Worm (Caenorhabditis elegans) whole organism, late embryonic: ENCODE data around the gene ugt-43.

Source experiments
- F13H6.1 ChIP-seq: sonication (generic microtip); optimal IDR thresholded peaks from 2 replicates; lab custom pipeline; 2016; ENCODE audit warnings: missing genetic modification characterization, missing compliant biosample characterization
- T23F11.4 ChIP-seq: fragments of 200-800 bp; sonication (Bioruptor generic); optimal IDR thresholded peaks from 2 replicates; lab custom pipeline; 2018; ENCODE audit warnings: mild to moderate bottlenecking, missing genetic modification characterization, missing compliant biosample characterization
- ama-1 ChIP-seq: fragments of 150-350 bp; optimal IDR thresholded peaks from 2 replicates; lab custom pipeline; 2014
- ceh-14 ChIP-seq: sonication (generic microtip); optimal IDR thresholded peaks from 2 replicates; lab custom pipeline; 2016; ENCODE audit warnings: missing genotype, missing genetic modification characterization, missing compliant biosample characterization
- ceh-18 ChIP-seq: sonication (generic microtip); optimal IDR thresholded peaks from 2 replicates; lab custom pipeline; 2016; ENCODE audit warnings: missing genetic modification characterization, missing compliant biosample characterization
- ceh-19 ChIP-seq: fragments of 200-800 bp; sonication (Bioruptor generic); optimal IDR thresholded peaks from 2 replicates; lab custom pipeline; 2018; ENCODE audit warnings: mild to moderate bottlenecking, missing genetic modification characterization, missing compliant biosample characterization
- ceh-30 ChIP-seq: fragments of 150-350 bp; optimal IDR thresholded peaks from 2 replicates; lab custom pipeline; 2014; ENCODE audit warnings: missing biosample characterization, missing genetic modification characterization
- ceh-31 ChIP-seq: sonication (generic microtip); optimal IDR thresholded peaks from 2 replicates; lab custom pipeline; 2016; ENCODE audit warnings: missing genetic modification characterization, missing compliant biosample characterization
- ceh-9 ChIP-seq: sonication (generic microtip); optimal IDR thresholded peaks from 2 replicates; lab custom pipeline; 2016; ENCODE audit warnings: mild to moderate bottlenecking, missing genetic modification characterization, inconsistent platforms, missing compliant biosample characterization
- dve-1 ChIP-seq: sonication (generic microtip); optimal IDR thresholded peaks from 2 replicates; lab custom pipeline; 2017; ENCODE audit warnings: antibody characterized with exemption, mild to moderate bottlenecking, missing genetic modification characterization, missing compliant biosample characterization
- elt-2 ChIP-seq: sonication (generic microtip); optimal IDR thresholded peaks from 2 replicates; lab custom pipeline; 2016; ENCODE audit warnings: missing genetic modification reagents, missing genetic modification characterization, missing compliant biosample characterization
- eyg-1 ChIP-seq: sonication (generic microtip); optimal IDR thresholded peaks from 2 replicates; lab custom pipeline; 2016; ENCODE audit warnings: missing genotype, missing genetic modification characterization, missing compliant biosample characterization
- fax-1 ChIP-seq: sonication (generic microtip); optimal IDR thresholded peaks from 2 replicates; lab custom pipeline; 2016; ENCODE audit warnings: missing genotype, missing genetic modification characterization, missing compliant biosample characterization
- fkh-6 ChIP-seq: sonication (generic microtip); optimal IDR thresholded peaks from 2 replicates; lab custom pipeline; 2016; ENCODE audit warnings: missing genetic modification characterization, missing compliant biosample characterization
- hlh-13 ChIP-seq: fragments of 200-800 bp; sonication (Bioruptor generic); optimal IDR thresholded peaks from 2 replicates; lab custom pipeline; 2018; ENCODE audit warnings: mild to moderate bottlenecking, missing genetic modification characterization, missing compliant biosample characterization
- hlh-30 ChIP-seq: sonication (generic microtip); optimal IDR thresholded peaks from 2 replicates; lab custom pipeline; 2017; ENCODE audit warnings: antibody characterized with exemption, missing genetic modification characterization, missing compliant biosample characterization; ENCODE audit not compliant: insufficient read depth
- hlh-6 ChIP-seq: sonication (generic microtip); optimal IDR thresholded peaks from 2 replicates; lab custom pipeline; 2016; ENCODE audit warnings: missing genotype, missing genetic modification characterization, missing compliant biosample characterization
- hlh-8 ChIP-seq: sonication (generic microtip); optimal IDR thresholded peaks from 2 replicates; lab custom pipeline; 2016; ENCODE audit warnings: missing genotype, missing genetic modification characterization, missing compliant biosample characterization
- lin-11 ChIP-seq: fragments of 200-800 bp; sonication (Bioruptor generic); optimal IDR thresholded peaks from 2 replicates; lab custom pipeline; 2018; ENCODE audit warnings: mild to moderate bottlenecking, missing genetic modification characterization, missing compliant biosample characterization
- odd-2 ChIP-seq: sonication (generic microtip); optimal IDR thresholded peaks from 2 replicates; lab custom pipeline; 2017; ENCODE audit warnings: antibody characterized with exemption, mild to moderate bottlenecking, missing genetic modification characterization, missing compliant biosample characterization
- pat-9 ChIP-seq: fragments of 200-800 bp; sonication (Bioruptor generic); optimal IDR thresholded peaks from 2 replicates; lab custom pipeline; 2018; ENCODE audit warnings: mild to moderate bottlenecking, missing genetic modification characterization, moderate library complexity, missing compliant biosample characterization
- pha-2 ChIP-seq: sonication (generic microtip); optimal IDR thresholded peaks from 2 replicates; lab custom pipeline; 2017; ENCODE audit warnings: mild to moderate bottlenecking, missing genetic modification characterization, missing compliant biosample characterization
- pha-4 ChIP-seq: fragments of 150-350 bp; optimal IDR thresholded peaks from 2 replicates; lab custom pipeline; 2018; ENCODE audit warnings: missing biosample characterization, missing genetic modification reagents, missing genetic modification characterization
- pqm-1 ChIP-seq: sonication (generic microtip); optimal IDR thresholded peaks from 2 replicates; lab custom pipeline; 2016; ENCODE audit warnings: missing genetic modification characterization, missing compliant biosample characterization
- rnt-1 ChIP-seq: sonication (generic microtip); optimal IDR thresholded peaks from 2 replicates; lab custom pipeline; 2016; ENCODE audit warnings: missing genetic modification characterization, missing compliant biosample characterization
- sdc-2 ChIP-seq: sonication (generic microtip); optimal IDR thresholded peaks from 2 replicates; lab custom pipeline; 2016; ENCODE audit warnings: missing genotype, missing genetic modification characterization, missing compliant biosample characterization
- sox-4 ChIP-seq: sonication (generic microtip); optimal IDR thresholded peaks from 2 replicates; lab custom pipeline; 2017; ENCODE audit warnings: mild to moderate bottlenecking, missing genetic modification characterization, inconsistent platforms, missing compliant biosample characterization
- syd-9 ChIP-seq: sonication (generic microtip); optimal IDR thresholded peaks from 2 replicates; lab custom pipeline; 2016; ENCODE audit warnings: mild to moderate bottlenecking, missing genetic modification characterization, moderate library complexity, missing compliant biosample characterization
- unc-42 ChIP-seq: sonication (generic microtip); optimal IDR thresholded peaks from 2 replicates; lab custom pipeline; 2016; ENCODE audit warnings: missing genotype, missing genetic modification characterization, missing compliant biosample characterization
- unc-55 ChIP-seq: sonication (generic microtip); optimal IDR thresholded peaks from 2 replicates; lab custom pipeline; 2017; ENCODE audit warnings: missing biosample characterization, missing genetic modification reagents, missing genetic modification characterization
- unc-86 ChIP-seq: sonication (generic microtip); optimal IDR thresholded peaks from 2 replicates; lab custom pipeline; 2016; ENCODE audit warnings: missing genetic modification characterization, missing compliant biosample characterization
- zip-5 ChIP-seq: sonication (generic microtip); optimal IDR thresholded peaks from 2 replicates; lab custom pipeline; 2016; ENCODE audit warnings: missing genetic modification characterization, missing compliant biosample characterization

ugt-43 gene

ce11 chrIV:10503750-10504232, 39.4 kb downstream of the ugt-43 start (continued):
- TF ChIP-seq hlh-13 (GFP tag; lab: Kevin White, UChicago) (no peak), hlh-8 (tag; lab: Kevin White, UChicago) (peak; percentile 29), hlh-6 (tag; lab: Kevin White, UChicago) (peak; percentile 32), odd-2 (tag; lab: Kevin White, UChicago) (no peak), rnt-1 (tag; lab: Kevin White, UChicago) (peak; percentile 70), dve-1 (tag; lab: Kevin White, UChicago) (peak; percentile 10), sox-4 (tag; lab: Kevin White, UChicago) (peak; percentile 27), fax-1 (tag; lab: Kevin White, UChicago) (peak; percentile 82), hlh-30 (tag; lab: Kevin White, UChicago) (no peak), ceh-31 (peak; percentile 79), ama-1 (no peak), eyg-1 (tag; lab: Kevin White, UChicago) (no peak), elt-2 (tag; lab: Kevin White, UChicago) (no peak), pqm-1 (tag; lab: Kevin White, UChicago) (no peak), ceh-18 (peak; percentile 94), F13H6.1 (tag; lab: Kevin White, UChicago) (peak; percentile 4), pat-9 (tag; lab: Kevin White, UChicago) (no peak), unc-86 (tag; lab: Kevin White, UChicago) (no peak)

- TF ChIP-seq ceh-14 (peak; percentile 69), pha-4 (tag; lab: Kevin White, UChicago) (no peak), fax-1 (tag; lab: Kevin White, UChicago) (peak; percentile 42), unc-42 (tag; lab: Kevin White, UChicago) (peak; percentile 38), ceh-31 (peak; percentile 39)
Measured at ce11 chrIV:10505016-10505415, 40.6 kb downstream of the ugt-43 start.

ce11 chrIV:10506016-10506415, 41.6 kb downstream of the ugt-43 start:
- peak; percentile 59 for TF ChIP-seq elt-2 (tag; lab: Kevin White, UChicago)
- TF ChIP-seq zip-5: no peak
- TF ChIP-seq unc-42 (tag; lab: Kevin White, UChicago): peak; percentile 9
- no peak for TF ChIP-seq rnt-1 (tag; lab: Kevin White, UChicago)

ce11 chrIV:10507586-10507985, 43.2 kb downstream of the ugt-43 start:
- TF ChIP-seq T23F11.4 (GFP tag; lab: Kevin White, UChicago) (no peak), unc-42 (tag; lab: Kevin White, UChicago) (peak; percentile 93)

- TF ChIP-seq pha-2 (no peak), fkh-6 (tag; lab: Kevin White, UChicago) (no peak), hlh-30 (tag; lab: Kevin White, UChicago) (no peak), fax-1 (tag; lab: Kevin White, UChicago) (no peak), ceh-9 (tag; lab: Kevin White, UChicago) (no peak), ceh-30 (tag; lab: Kevin White, UChicago) (no peak), T23F11.4 (GFP tag; lab: Kevin White, UChicago) (no peak), dve-1 (tag; lab: Kevin White, UChicago) (no peak), syd-9 (tag; lab: Kevin White, UChicago) (no peak), sdc-2 (no peak), hlh-6 (tag; lab: Kevin White, UChicago) (no peak)
Measured at ce11 chrIV:10511432-10511831, 47.0 kb downstream of the ugt-43 start.

DNA sequence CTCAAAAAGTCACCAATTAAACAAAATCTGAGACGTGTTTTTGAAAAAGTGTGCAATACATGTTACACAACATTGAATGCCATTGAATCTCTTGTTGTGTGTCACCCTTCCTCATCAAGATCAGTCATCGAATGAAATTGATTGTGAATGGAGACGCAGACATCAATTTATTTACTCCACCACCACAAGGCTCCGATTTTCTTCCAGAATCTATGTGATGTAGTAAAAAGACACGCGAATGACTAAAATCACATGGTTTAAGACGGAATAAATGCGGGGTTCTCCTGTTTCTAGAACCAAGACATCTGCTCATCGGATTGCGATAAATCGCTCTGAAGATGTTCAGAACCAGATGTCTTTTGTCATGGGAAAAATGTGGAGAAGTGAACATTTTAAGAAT, 48.4 kb downstream of the ugt-43 start:
- TF ChIP-seq unc-55 (GFP tag; lab: Kevin White, UChicago) (peak; percentile 52), rnt-1 (tag; lab: Kevin White, UChicago) (peak; percentile 25), hlh-30 (tag; lab: Kevin White, UChicago) (peak; percentile 32), ceh-18 (peak; percentile 9), lin-11 (tag; lab: Kevin White, UChicago) (no peak), ceh-19 (no peak), hlh-8 (tag; lab: Kevin White, UChicago) (peak; percentile 73)
